Fruit fly (Drosophila melanogaster) whole organism, embryonic: ENCODE results near the gene CG12990.

Source experiments
- CG10147 ChIP-seq: fragments of 200-800 bp; sonication (Bioruptor generic); optimal IDR thresholded peaks from 2 replicates; lab custom pipeline; 2019; ENCODE audit warnings: missing biosample characterization, mild to moderate bottlenecking, missing genetic modification characterization, moderate library complexity
- CG10209 ChIP-seq: fragments of 200-800 bp; sonication (Bioruptor generic); optimal IDR thresholded peaks from 3 replicates; lab custom pipeline; 2017; ENCODE audit warnings: missing biosample characterization, mild to moderate bottlenecking, missing genetic modification characterization, missing genetic modification reagents
- CG10979 ChIP-seq: fragments of 200-800 bp; sonication (Bioruptor generic); optimal IDR thresholded peaks from 2 replicates; lab custom pipeline; 2018; ENCODE audit warnings: missing biosample characterization, mild to moderate bottlenecking, missing genetic modification characterization, moderate library complexity
- CG1233 ChIP-seq: fragments of 200-800 bp; sonication (Bioruptor generic); optimal IDR thresholded peaks from 4 replicates; lab custom pipeline; 2018; ENCODE audit warnings: missing biosample characterization, mild to moderate bottlenecking, missing genetic modification characterization
- CG13296 ChIP-seq: fragments of 200-800 bp; sonication (Bioruptor generic); optimal IDR thresholded peaks from 3 replicates; lab custom pipeline; 2018; ENCODE audit warnings: missing biosample characterization, mild to moderate bottlenecking, missing genetic modification characterization
- CG13424 ChIP-seq: fragments of 200-800 bp; sonication (Bioruptor generic); optimal IDR thresholded peaks from 2 replicates; lab custom pipeline; 2019; ENCODE audit warnings: missing biosample characterization, mild to moderate bottlenecking, missing genetic modification characterization, moderate library complexity
- CG14710 ChIP-seq: fragments of 200-800 bp; sonication (Bioruptor generic); optimal IDR thresholded peaks from 3 replicates; lab custom pipeline; 2019; ENCODE audit warnings: missing biosample characterization, mild to moderate bottlenecking, missing genetic modification characterization, moderate library complexity
- CG15269 ChIP-seq: fragments of 200-800 bp; sonication (Bioruptor generic); optimal IDR thresholded peaks from 2 replicates; lab custom pipeline; 2018; ENCODE audit warnings: missing biosample characterization, mild to moderate bottlenecking, missing genetic modification characterization, moderate library complexity
- CG17359 ChIP-seq: fragments of 200-800 bp; sonication (Bioruptor generic); optimal IDR thresholded peaks from 3 replicates; lab custom pipeline; 2018; ENCODE audit warnings: missing biosample characterization, mild to moderate bottlenecking, missing genetic modification characterization, moderate library complexity
- CG17612 ChIP-seq: fragments of 200-800 bp; sonication (Bioruptor generic); IDR thresholded peaks from 2 replicates; pipeline ENCODE4 v1.3.6; 2022; ENCODE audit warnings: missing biosample characterization, missing genetic modification characterization
- CG17829 ChIP-seq: fragments of 200-800 bp; optimal IDR thresholded peaks from 2 replicates; lab custom pipeline; 2019; ENCODE audit warnings: missing biosample characterization, mild to moderate bottlenecking, missing genetic modification characterization, moderate library complexity
- CG17912 ChIP-seq: fragments of 200-800 bp; sonication (Bioruptor generic); optimal IDR thresholded peaks from 2 replicates; lab custom pipeline; 2018; ENCODE audit warnings: missing biosample characterization, mild to moderate bottlenecking, missing genetic modification characterization
- CG31441 ChIP-seq: fragments of 200-800 bp; sonication (Bioruptor generic); IDR thresholded peaks from 2 replicates; pipeline ENCODE4 v1.3.6; 2022; ENCODE audit warnings: missing biosample characterization, missing genetic modification characterization
- CG3163 ChIP-seq: fragments of 200-800 bp; sonication (Bioruptor generic); optimal IDR thresholded peaks from 3 replicates; lab custom pipeline; 2016; ENCODE audit warnings: missing biosample characterization, missing genetic modification characterization
- CG3995 ChIP-seq: fragments of 200-800 bp; sonication (Bioruptor generic); optimal IDR thresholded peaks from 3 replicates; lab custom pipeline; 2016; ENCODE audit warnings: missing biosample characterization, missing genetic modification characterization
- CG4424 ChIP-seq: fragments of 200-800 bp; sonication (Bioruptor generic); optimal IDR thresholded peaks from 3 replicates; lab custom pipeline; 2016; ENCODE audit warnings: missing biosample characterization, missing genetic modification characterization
- CG7839 ChIP-seq: fragments of 200-800 bp; sonication (Bioruptor generic); optimal IDR thresholded peaks from 3 replicates; lab custom pipeline; 2018; ENCODE audit warnings: missing biosample characterization, mild to moderate bottlenecking, missing genetic modification characterization, moderate library complexity
- CG8290 ChIP-seq, 3 experiments: fragments of 200-800 bp; sonication (Bioruptor generic); optimal IDR thresholded peaks; 2 replicates each; lab custom pipeline; 2016 to 2019; ENCODE audit warnings: missing biosample characterization in 3 of 3, missing genetic modification characterization in 3 of 3, mild to moderate bottlenecking in 2 of 3, moderate library complexity in 1 of 3
- CG8924 ChIP-seq: fragments of 200-800 bp; optimal IDR thresholded peaks from 3 replicates; lab custom pipeline; 2019; ENCODE audit warnings: missing biosample characterization, mild to moderate bottlenecking, missing genetic modification characterization, moderate library complexity
- CG9876 ChIP-seq: fragments of 200-800 bp; sonication (Bioruptor generic); optimal IDR thresholded peaks from 2 replicates; lab custom pipeline; 2016; ENCODE audit warnings: missing biosample characterization, missing genetic modification characterization
- CHES-1-like ChIP-seq: fragments of 200-800 bp; sonication (Bioruptor generic); optimal IDR thresholded peaks from 2 replicates; lab custom pipeline; 2016; ENCODE audit warnings: missing biosample characterization, missing genetic modification characterization
- CoRest ChIP-seq: fragments of 200-800 bp; sonication (Bioruptor generic); optimal IDR thresholded peaks from 3 replicates; lab custom pipeline; 2018; ENCODE audit warnings: missing biosample characterization, mild to moderate bottlenecking, missing genetic modification characterization, moderate library complexity
- Dek ChIP-seq: fragments of 200-800 bp; sonication (Bioruptor generic); optimal IDR thresholded peaks from 3 replicates; lab custom pipeline; 2019; ENCODE audit warnings: missing biosample characterization, mild to moderate bottlenecking, missing genetic modification characterization, moderate library complexity
- Dfd ChIP-seq, 2 experiments: fragments of >200 bp; optimal IDR thresholded peaks; 2 replicates each; lab custom pipeline; 2017; ENCODE audit warnings: missing biosample characterization in 2 of 2, missing genetic modification characterization in 2 of 2
- E2f2 ChIP-seq: fragments of 200-800 bp; sonication (Bioruptor generic); IDR thresholded peaks from 2 replicates; pipeline ENCODE4 v1.3.6; 2022; ENCODE audit warnings: missing biosample characterization, missing genetic modification characterization
- HHEX ChIP-seq: fragments of 200-800 bp; sonication (Bioruptor generic); optimal IDR thresholded peaks from 3 replicates; lab custom pipeline; 2017; ENCODE audit warnings: missing biosample characterization, mild to moderate bottlenecking, missing genetic modification characterization, missing genetic modification reagents
- Neu2 ChIP-seq: fragments of 200-800 bp; sonication (Bioruptor generic); optimal IDR thresholded peaks from 3 replicates; lab custom pipeline; 2016; ENCODE audit warnings: missing biosample characterization, missing genetic modification characterization, borderline replicate concordance
- NfI ChIP-seq: fragments of 200-800 bp; sonication (Bioruptor generic); optimal IDR thresholded peaks from 3 replicates; lab custom pipeline; 2018; ENCODE audit warnings: missing biosample characterization, mild to moderate bottlenecking, missing genetic modification characterization, moderate library complexity
- Scr ChIP-seq: fragments of 200-800 bp; sonication (Bioruptor generic); IDR thresholded peaks from 2 replicates; pipeline ENCODE4 v1.3.6; 2022; ENCODE audit warnings: missing biosample characterization, missing genetic modification characterization; ENCODE audit not compliant: partially characterized antibody
- Sox102F ChIP-seq: fragments of 200-800 bp; sonication (Bioruptor generic); optimal IDR thresholded peaks from 2 replicates; lab custom pipeline; 2018; ENCODE audit warnings: missing biosample characterization, mild to moderate bottlenecking, missing genetic modification characterization, moderate library complexity
- amos ChIP-seq: fragments of 200-800 bp; sonication (Bioruptor generic); IDR thresholded peaks from 2 replicates; pipeline ENCODE4 v1.3.6; 2022; ENCODE audit warnings: missing biosample characterization, missing genetic modification characterization; ENCODE audit not compliant: partially characterized antibody
- cad ChIP-seq: fragments of >200 bp; optimal IDR thresholded peaks from 2 replicates; lab custom pipeline; 2017; ENCODE audit warnings: missing biosample characterization, missing genetic modification characterization
- dm ChIP-seq: fragments of 200-800 bp; sonication (Bioruptor generic); optimal IDR thresholded peaks from 3 replicates; lab custom pipeline; 2016; ENCODE audit warnings: missing biosample characterization, missing genetic modification characterization
- dpn ChIP-seq, 2 experiments: fragments of 200-800 bp; sonication (Bioruptor generic); optimal IDR thresholded peaks; 3 replicates each; lab custom pipeline; 2016; ENCODE audit warnings: missing biosample characterization in 2 of 2, missing genetic modification characterization in 2 of 2
- ewg ChIP-seq: fragments of 200-800 bp; sonication (Bioruptor generic); optimal IDR thresholded peaks from 3 replicates; lab custom pipeline; 2017; ENCODE audit warnings: mild to moderate bottlenecking, missing biosample characterization, missing genetic modification reagents, missing genetic modification characterization
- fd3F ChIP-seq: fragments of 200-800 bp; sonication (Bioruptor generic); optimal IDR thresholded peaks from 2 replicates; lab custom pipeline; 2018; ENCODE audit warnings: missing biosample characterization, mild to moderate bottlenecking, missing genetic modification characterization, moderate library complexity
- gem ChIP-seq: fragments of 200-800 bp; sonication (Bioruptor generic); optimal IDR thresholded peaks from 2 replicates; lab custom pipeline; 2019; ENCODE audit warnings: missing biosample characterization, mild to moderate bottlenecking, missing genetic modification characterization, moderate library complexity
- jing ChIP-seq: fragments of 200-800 bp; sonication (Bioruptor generic); optimal IDR thresholded peaks from 2 replicates; lab custom pipeline; 2018; ENCODE audit warnings: missing biosample characterization, mild to moderate bottlenecking, missing genetic modification characterization
- kay ChIP-seq: fragments of 200-800 bp; sonication (Bioruptor generic); optimal IDR thresholded peaks from 2 replicates; lab custom pipeline; 2016; ENCODE audit warnings: missing biosample characterization, missing genetic modification characterization
- klu ChIP-seq: fragments of 200-800 bp; sonication (Bioruptor generic); IDR thresholded peaks from 2 replicates; pipeline ENCODE4 v1.3.6; 2022; ENCODE audit warnings: missing biosample characterization, missing genetic modification characterization
- nerfin-2 ChIP-seq: fragments of 200-800 bp; sonication (Bioruptor generic); IDR thresholded peaks from 2 replicates; pipeline ENCODE4 v1.3.6; 2022; ENCODE audit warnings: missing biosample characterization, missing genetic modification characterization; ENCODE audit not compliant: partially characterized antibody
- nmo ChIP-seq: fragments of 200-800 bp; sonication (Bioruptor generic); optimal IDR thresholded peaks from 2 replicates; lab custom pipeline; 2018; ENCODE audit warnings: missing biosample characterization, mild to moderate bottlenecking, missing genetic modification characterization, moderate library complexity
- prd ChIP-seq, 3 experiments: fragments of >200 bp in 2 of 3; fragments of 200-800 bp in 1 of 3; sonication (Bioruptor generic) in 1 of 3; optimal IDR thresholded peaks in 2 of 3; IDR thresholded peaks in 1 of 3; 2 replicates in 2 of 3; 3 replicates in 1 of 3; pipeline versions ENCODE4 v1.3.6 to Lab custom; 2017 to 2022; ENCODE audit warnings: missing biosample characterization in 1 of 3, missing genetic modification characterization in 1 of 3
- scrt ChIP-seq: fragments of 200-800 bp; sonication (Bioruptor generic); optimal IDR thresholded peaks from 2 replicates; lab custom pipeline; 2018; ENCODE audit warnings: missing biosample characterization, mild to moderate bottlenecking, missing genetic modification characterization, moderate library complexity
- sqz ChIP-seq: fragments of 200-800 bp; sonication (Bioruptor generic); optimal IDR thresholded peaks from 3 replicates; lab custom pipeline; 2018; ENCODE audit warnings: missing biosample characterization, mild to moderate bottlenecking, missing genetic modification characterization
- tgo ChIP-seq: fragments of 200-800 bp; sonication (Bioruptor generic); IDR thresholded peaks from 3 replicates; pipeline ENCODE4 v1.3.6; 2022; ENCODE audit warnings: missing biosample characterization, missing genetic modification characterization
- unpg ChIP-seq: fragments of 200-800 bp; sonication (Bioruptor generic); optimal IDR thresholded peaks from 3 replicates; lab custom pipeline; 2018; ENCODE audit warnings: missing biosample characterization, mild to moderate bottlenecking, missing genetic modification characterization, moderate library complexity

CG12990 gene

dm6 chrX:17694873-17695446 lies 23.3 kb upstream of the CG12990 start (continued):
- TF ChIP-seq CG31441 (peak; percentile 62), nerfin-2 (GFP tag; lab: Robert Waterston, UW) (no peak), Scr (GFP tag; lab: Robert Waterston, UW) (no peak), Sox102F (peak; percentile 15), kay (GFP tag; lab: Kevin White, UChicago) (no peak), dm (no peak), sqz (GFP tag; lab: Kevin White, UChicago) (no peak), CG14710 (peak; percentile 13), gem (tag; lab: Kevin White, UChicago) (peak; percentile 44), CG10147 (peak; percentile 53), CG15269 (tag; lab: Kevin White, UChicago) (peak; percentile 34), CG4424 (no peak), dpn (GFP tag; optimal IDR thresholded peaks at IDR 0.05; lab: Kevin White, UChicago) (peak in 1 of 2 experiments; percentile 0), CG3163 (no peak), CG13296 (GFP tag; lab: Kevin White, UChicago) (peak; percentile 53), CG17612 (GFP tag; lab: Robert Waterston, UW) (no peak), scrt (GFP tag; lab: Kevin White, UChicago) (no peak), CG3995 (GFP tag; lab: Kevin White, UChicago) (no peak), CG17359 (tag; lab: Kevin White, UChicago) (peak; percentile 47), unpg (GFP tag; lab: Kevin White, UChicago) (peak; percentile 1), HHEX (peak; percentile 21), E2f2 (GFP tag; lab: Robert Waterston, UW) (no peak), ewg (GFP tag; lab: Kevin White, UChicago) (no peak), prd (optimal IDR thresholded peaks at IDR 0.05; lab: Kevin White, UChicago) (no peak), prd (GFP tag; IDR thresholded peaks at IDR 0.05; lab: Robert Waterston, UW) (0 out of 3 replicates have a peak, but pooled peaks have one; percentile 12), CoRest (tag; lab: Kevin White, UChicago) (peak; percentile 36), Neu2 (GFP tag; lab: Kevin White, UChicago) (no peak), CG7839 (tag; lab: Kevin White, UChicago) (peak; percentile 54), NfI (GFP tag; lab: Kevin White, UChicago) (no peak), CG17912 (no peak), CG13424 (tag; lab: Kevin White, UChicago) (peak; percentile 55), CG1233 (GFP tag; lab: Kevin White, UChicago) (no peak), Dfd (GFP tag; optimal IDR thresholded peaks at IDR 0.05; lab: Kevin White, UChicago) (no peak), CG9876 (GFP tag; lab: Kevin White, UChicago) (no peak), CG17829 (peak; percentile 23), klu (no peak), fd3F (GFP tag; lab: Kevin White, UChicago) (no peak), CG10979 (tag; lab: Kevin White, UChicago) (peak; percentile 36), CG8924 (tag; lab: Kevin White, UChicago) (peak; percentile 40), nmo (GFP tag; lab: Kevin White, UChicago) (peak; percentile 54), CG8290 (GFP tag; optimal IDR thresholded peaks at IDR 0.05; lab: Kevin White, UChicago) (no peak), CG8290 (tag; optimal IDR thresholded peaks at IDR 0.05; lab: Kevin White, UChicago) (peak in 1 of 2 experiments; percentile 6), CG10209 (GFP tag; lab: Kevin White, UChicago) (peak; percentile 39), amos (GFP tag; lab: Robert Waterston, UW) (no peak), Dek (no peak), CHES-1-like (no peak), jing (no peak), tgo (GFP tag; lab: Robert Waterston, UW) (peak; percentile 24; the same call in 1 of the 3 replicates), cad (GFP tag; lab: Kevin White, UChicago) (no peak)
